Worm (Caenorhabditis elegans) whole organism, dauer: ENCODE measurements around the gene B0524.5.

Source experiments
- unc-62 ChIP-seq: sonication (generic microtip); optimal IDR thresholded peaks from 2 replicates; lab custom pipeline; 2017; ENCODE audit warnings: missing biosample characterization, missing genetic modification reagents, missing genetic modification characterization

The B0524.5 gene

ce11 chrIII:1922081-1922480 is 28.4 kb upstream of the B0524.5 start:
- no peak for TF ChIP-seq unc-62 (GFP tag; lab: Kevin White, UChicago)

- peak; percentile 16 for TF ChIP-seq unc-62 (GFP tag; lab: Kevin White, UChicago)
Measured at ce11 chrIII:1921136-1921680, 27.5 kb upstream of the B0524.5 start.

ce11 chrIII:1918311-1918932 is 24.7 kb upstream of the B0524.5 start:
- TF ChIP-seq unc-62 (GFP tag; lab: Kevin White, UChicago) = no peak

ce11 chrIII:1905589-1905988 is 11.9 kb upstream of the B0524.5 start, which contains the start of the genes B0524.6 and pqn-41:
B0524.6 (minus strand) TSS chrIII:1905640.
pqn-41 (plus strand) TSS chrIII:1905958.
- TF ChIP-seq unc-62 (GFP tag; lab: Kevin White, UChicago) = no peak

ce11 chrIII:1903966-1904365 is 10.3 kb upstream of the B0524.5 start:
- TF ChIP-seq unc-62 (GFP tag; lab: Kevin White, UChicago) = no peak

- TF ChIP-seq unc-62 (GFP tag; lab: Kevin White, UChicago) = no peak
Measured at ce11 chrIII:1893405-1893804, 285 bp downstream of the B0524.5 start.

ce11 chrIII:1887354-1887753 is 6.3 kb downstream of the B0524.5 start, which contains the start of gene B0524.3:
B0524.3 (plus strand) TSS chrIII:1887654.
- no peak for TF ChIP-seq unc-62 (GFP tag; lab: Kevin White, UChicago)

- TF ChIP-seq unc-62 (GFP tag; lab: Kevin White, UChicago) = no peak
Measured at ce11 chrIII:1886914-1887313, 6.8 kb downstream of the B0524.5 start.

- TF ChIP-seq unc-62 (GFP tag; lab: Kevin White, UChicago) = no peak
Measured at ce11 chrIII:1882678-1883077, 11.0 kb downstream of the B0524.5 start.

ce11 chrIII:1880221-1880620 is 13.5 kb downstream of the B0524.5 start:
- no peak for TF ChIP-seq unc-62 (GFP tag; lab: Kevin White, UChicago)

- no peak for TF ChIP-seq unc-62 (GFP tag; lab: Kevin White, UChicago)
Measured at ce11 chrIII:1878918-1879317, 14.8 kb downstream of the B0524.5 start.

- TF ChIP-seq unc-62 (GFP tag; lab: Kevin White, UChicago) = no peak
Measured at ce11 chrIII:1878065-1878464, 15.6 kb downstream of the B0524.5 start, which contains the start of gene smi-1. smi-1 (plus strand) TSS chrIII:1878365.

ce11 chrIII:1877189-1877588 is 16.5 kb downstream of the B0524.5 start:
- no peak for TF ChIP-seq unc-62 (GFP tag; lab: Kevin White, UChicago)

ce11 chrIII:1876267-1876865 is 17.3 kb downstream of the B0524.5 start:
- TF ChIP-seq unc-62 (GFP tag; lab: Kevin White, UChicago) = no peak

ce11 chrIII:1860129-1860528 is 33.6 kb downstream of the B0524.5 start, which contains the start of gene ttc-7:
ttc-7 (plus strand) TSS chrIII:1860429.
- no peak for TF ChIP-seq unc-62 (GFP tag; lab: Kevin White, UChicago)

ce11 chrIII:1859532-1859931 is 34.2 kb downstream of the B0524.5 start, which contains the start of gene ddp-1:
ddp-1 (plus strand) TSS chrIII:1859888.
- TF ChIP-seq unc-62 (GFP tag; lab: Kevin White, UChicago) = no peak
